Fruit fly (Drosophila melanogaster): ENCODE data around the gene lectin-30A.

DNA sequence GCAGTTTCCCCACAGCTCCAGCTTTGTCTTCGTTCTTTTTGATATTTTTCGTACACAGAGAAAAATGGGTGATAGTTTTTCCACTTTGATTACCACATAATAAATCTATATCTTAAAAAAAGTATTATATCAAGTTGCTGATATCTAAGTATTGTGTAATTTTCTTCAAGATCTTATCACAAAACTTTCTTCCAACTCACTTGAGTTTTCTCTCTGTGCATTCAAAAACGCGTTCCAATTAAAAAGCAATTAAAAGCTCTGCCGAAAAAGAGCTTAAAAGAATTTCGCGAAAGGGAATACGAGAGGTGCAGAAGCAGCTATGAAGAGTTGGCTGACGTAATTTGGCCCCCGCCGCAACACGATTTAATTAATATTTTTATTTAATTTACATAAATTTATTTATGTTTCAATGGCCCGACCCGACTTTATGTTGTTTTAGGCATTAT, 19.1 kb downstream of the lectin-30A start:
- TF ChIP-seq fd96Ca (GFP tag; IDR thresholded peaks at IDR 0.05) (no peak), EcR (GFP tag; optimal IDR thresholded peaks at IDR 0.05) (no peak), Ets98B (GFP tag; IDR thresholded peaks at IDR 0.05) (no peak), gl (tag; optimal IDR thresholded peaks at IDR 0.05) (no peak)
